Fruit fly (Drosophila melanogaster): Measurements from ENCODE around the gene Sfp24Bb.

The Sfp24Bb gene

dm6 chr2L:3657349-3658142 lies 12.0 kb downstream of the Sfp24Bb start (continued):
- TF ChIP-seq zen2 (GFP tag; IDR thresholded peaks at IDR 0.05; ENCODE audit: partially characterized antibody), result no peak
- TF ChIP-seq wor (GFP tag; IDR thresholded peaks at IDR 0.05), result no peak
- TF ChIP-seq CG9215 (GFP tag; IDR thresholded peaks at IDR 0.05), result no peak
- TF ChIP-seq ssp (GFP tag; IDR thresholded peaks at IDR 0.05), result peak; percentile 36; the same call in 1 of the 2 replicates
- TF ChIP-seq pho (GFP tag; optimal IDR thresholded peaks at IDR 0.05), result peak; percentile 65
- no peak for TF ChIP-seq scrt (GFP tag; optimal IDR thresholded peaks at IDR 0.05)
- TF ChIP-seq NK7.1 (GFP tag; optimal IDR thresholded peaks at IDR 0.05), result no peak
- peak; percentile 46; the same call in 2 of the 3 replicates for TF ChIP-seq zfh1 (GFP tag; IDR thresholded peaks at IDR 0.05)
- no peak for TF ChIP-seq CG2875 (GFP tag; optimal IDR thresholded peaks at IDR 0.05)
- TF ChIP-seq CG2712 (tag; optimal IDR thresholded peaks at IDR 0.05), result peak; percentile 71
- no peak for TF ChIP-seq CG17612 (GFP tag; IDR thresholded peaks at IDR 0.05)
- TF ChIP-seq dimm (GFP tag; IDR thresholded peaks at IDR 0.05), result no peak
- TF ChIP-seq esg (GFP tag; conservative IDR thresholded peaks at IDR 0.05), result no peak
- no peak for TF ChIP-seq CG7928 (GFP tag; optimal IDR thresholded peaks at IDR 0.05)
- peak; percentile 70 for TF ChIP-seq CG13624 (GFP tag; optimal IDR thresholded peaks at IDR 0.05)
- TF ChIP-seq CG3847 (GFP tag; IDR thresholded peaks at IDR 0.05), result peak; percentile 44; the same call in 1 of the 2 replicates
- TF ChIP-seq CG30403 (GFP tag; optimal IDR thresholded peaks at IDR 0.05), result peak; percentile 49
- no peak for TF ChIP-seq Mrtf (GFP tag; IDR thresholded peaks at IDR 0.05)
- TF ChIP-seq CG8281 (tag; optimal IDR thresholded peaks at IDR 0.05), result no peak
- TF ChIP-seq tx (GFP tag; optimal IDR thresholded peaks at IDR 0.05), result peak; percentile 56
- peak; percentile 42 for TF ChIP-seq ewg (GFP tag; optimal IDR thresholded peaks at IDR 0.05)
- TF ChIP-seq Sox102F (GFP tag; optimal IDR thresholded peaks at IDR 0.05), result peak; percentile 32
- TF ChIP-seq Gsc (GFP tag; IDR thresholded peaks at IDR 0.05), result no peak
- TF ChIP-seq Usf (GFP tag; optimal IDR thresholded peaks at IDR 0.05), result no peak
- TF ChIP-seq Vsx1 (GFP tag; optimal IDR thresholded peaks at IDR 0.05), result no peak
- TF ChIP-seq jumu (GFP tag; optimal IDR thresholded peaks at IDR 0.05), result no peak
- TF ChIP-seq br (optimal IDR thresholded peaks at IDR 0.05), result no peak
- TF ChIP-seq Bteb2 (GFP tag; optimal IDR thresholded peaks at IDR 0.05), result peak; percentile 33
- peak; percentile 31 for TF ChIP-seq Dek (tag; optimal IDR thresholded peaks at IDR 0.05)
- peak; percentile 54 for TF ChIP-seq sug (tag; optimal IDR thresholded peaks at IDR 0.05)
- TF ChIP-seq CG17328 (GFP tag; IDR thresholded peaks at IDR 0.05), result peak; percentile 51; the same call in 1 of the 2 replicates
- peak; percentile 67 for TF ChIP-seq CG32772 (GFP tag; IDR thresholded peaks at IDR 0.05)
- TF ChIP-seq CG2202 (tag; optimal IDR thresholded peaks at IDR 0.05), result no peak
- TF ChIP-seq toy (GFP tag; IDR thresholded peaks at IDR 0.05), result no peak
- no peak for TF ChIP-seq CG3065 (GFP tag; optimal IDR thresholded peaks at IDR 0.05)
- no peak for TF ChIP-seq CG14965 (GFP tag; optimal IDR thresholded peaks at IDR 0.05; ENCODE audit: borderline replicate concordance)
- TF ChIP-seq HmgZ (tag; optimal IDR thresholded peaks at IDR 0.05), result peak; percentile 92
- TF ChIP-seq Nf-YB (GFP tag; optimal IDR thresholded peaks at IDR 0.05), result peak; percentile 86
- TF ChIP-seq CG32767 (GFP tag; IDR thresholded peaks at IDR 0.05), result peak; percentile 80
- no peak for TF ChIP-seq CG7271 (tag; optimal IDR thresholded peaks at IDR 0.05)
- TF ChIP-seq Xrp1 (GFP tag; IDR thresholded peaks at IDR 0.05), result no peak; the same call in 1 of the 2 replicates
- TF ChIP-seq danr (GFP tag; IDR thresholded peaks at IDR 0.05), result no peak
- TF ChIP-seq CG34224 (GFP tag; IDR thresholded peaks at IDR 0.05; ENCODE audit: partially characterized antibody), result no peak
- peak; percentile 47 for TF ChIP-seq trem (tag; optimal IDR thresholded peaks at IDR 0.05)
- TF ChIP-seq gro (GFP tag; optimal IDR thresholded peaks at IDR 0.05), result peak; percentile 14
- TF ChIP-seq Lhr (GFP tag; optimal IDR thresholded peaks at IDR 0.05), result peak; percentile 80
- TF ChIP-seq so (GFP tag; IDR thresholded peaks at IDR 0.05), result no peak; the same call in 2 of the 3 replicates
- TF ChIP-seq Hmr (GFP tag; optimal IDR thresholded peaks at IDR 0.05), result peak; percentile 64
- TF ChIP-seq Poxn (GFP tag; IDR thresholded peaks at IDR 0.05), result no peak
- no peak for TF ChIP-seq CG18619 (GFP tag; optimal IDR thresholded peaks at IDR 0.05)

Data from whole organism, embryonic.